Worm (Caenorhabditis elegans) whole organism, young adult: ENCODE data around the gene F58H1.6.

Experiments used
- aptf-3 ChIP-seq: fragments of 200-800 bp; sonication (Bioruptor generic); IDR thresholded peaks from 2 replicates; pipeline ENCODE4 v1.3.6; 2022; ENCODE audit warnings: missing genetic modification characterization, missing compliant biosample characterization
- bed-2 ChIP-seq: fragments of 200-800 bp; sonication (Bioruptor generic); IDR thresholded peaks from 2 replicates; pipeline ENCODE4 v1.3.6; 2022; ENCODE audit warnings: missing genetic modification reagents, missing genetic modification characterization, missing compliant biosample characterization
- snpc-4 ChIP-seq, 5 experiments: fragments of 150-350 bp in 1 of 5; sonication (generic microtip) in 4 of 5; optimal IDR thresholded peaks; 2 replicates each; lab custom pipeline; 2014 to 2018; ENCODE audit warnings: missing genetic modification characterization in 5 of 5, missing biosample characterization in 3 of 5, antibody characterized with exemption in 2 of 5, mild to moderate bottlenecking in 2 of 5, missing compliant biosample characterization in 2 of 5, missing genotype in 2 of 5, moderate library complexity in 2 of 5, missing genetic modification reagents in 1 of 5
- ztf-28 ChIP-seq: fragments of 200-800 bp; sonication (Bioruptor generic); IDR thresholded peaks from 2 replicates; pipeline ENCODE4 v1.3.6; 2022; ENCODE audit warnings: missing genetic modification reagents, missing genetic modification characterization, missing compliant biosample characterization

- TF ChIP-seq aptf-3 (GFP tag; lab: Robert Waterston, UW) (no peak), ztf-28 (GFP tag; lab: Robert Waterston, UW) (no peak), bed-2 (no peak), snpc-4 (GFP tag; optimal IDR thresholded peaks at IDR 0.05; lab: Kevin White, UChicago) (no peak), snpc-4 (tag; optimal IDR thresholded peaks at IDR 0.05; lab: Kevin White, UChicago) (peak; percentile 53 to 85 (median 81))
These were observed 39.9 kb downstream of the F58H1.6 start, which contains the start of gene rpt-1 for ce11 chrV:11982309-11982708.
